Worm (Caenorhabditis elegans) whole organism, L4 larva: ENCODE data around the gene chil-21.
A peak's percentile ranks its signal among the peaks of the same experiment; 100 is the strongest.

Experiments used
- F49E8.2 ChIP-seq: sonication (generic microtip); optimal IDR thresholded peaks from 2 replicates; lab custom pipeline; 2016; ENCODE audit warnings: missing compliant biosample characterization, mild to moderate bottlenecking, missing genetic modification characterization, borderline replicate concordance
- Y105C5A.15 ChIP-seq: fragments of 200-800 bp; sonication (Bioruptor generic); IDR thresholded peaks from 2 replicates; pipeline ENCODE4 v1.3.6; 2022; ENCODE audit warnings: missing genetic modification characterization, missing compliant biosample characterization
- ceh-32 ChIP-seq: sonication (generic microtip); optimal IDR thresholded peaks from 2 replicates; lab custom pipeline; 2016; ENCODE audit warnings: mild to moderate bottlenecking, missing genetic modification characterization, missing compliant biosample characterization; ENCODE audit not compliant: poor library complexity
- dmd-6 ChIP-seq: fragments of 200-800 bp; sonication (Bioruptor generic); IDR thresholded peaks from 2 replicates; pipeline ENCODE4 v1.3.6; 2022; ENCODE audit warnings: missing genetic modification reagents, missing genetic modification characterization, missing compliant biosample characterization
- dpl-1 ChIP-seq: fragments of 150-350 bp; optimal IDR thresholded peaks from 2 replicates; lab custom pipeline; 2014; ENCODE audit warnings: missing biosample characterization, missing genetic modification reagents, missing genetic modification characterization
- hlh-11 ChIP-seq: fragments of 200-800 bp; sonication (Bioruptor generic); optimal IDR thresholded peaks from 2 replicates; lab custom pipeline; 2018; ENCODE audit warnings: mild to moderate bottlenecking, missing genetic modification characterization, missing compliant biosample characterization
- hlh-30 ChIP-seq: sonication (generic microtip); optimal IDR thresholded peaks from 2 replicates; lab custom pipeline; 2017; ENCODE audit warnings: antibody characterized with exemption, mild to moderate bottlenecking, missing genetic modification characterization, missing compliant biosample characterization; ENCODE audit not compliant: insufficient read depth
- lim-7 ChIP-seq: fragments of 200-800 bp; sonication (Bioruptor generic); IDR thresholded peaks from 2 replicates; pipeline ENCODE4 v1.3.6; 2022; ENCODE audit warnings: missing genetic modification characterization, missing compliant biosample characterization
- lin-13 ChIP-seq: fragments of 150-350 bp; optimal IDR thresholded peaks from 2 replicates; lab custom pipeline; 2014; ENCODE audit warnings: missing biosample characterization, missing genetic modification reagents, missing genetic modification characterization
- lin-38 ChIP-seq: fragments of 200-800 bp; sonication (Bioruptor generic); IDR thresholded peaks from 2 replicates; pipeline ENCODE4 v1.3.6; 2022; ENCODE audit warnings: missing genetic modification reagents, missing genetic modification characterization, missing compliant biosample characterization
- lin-39 ChIP-seq: fragments of 150-350 bp; optimal IDR thresholded peaks from 2 replicates; lab custom pipeline; 2014; ENCODE audit warnings: missing biosample characterization, missing genetic modification reagents, missing genetic modification characterization
- madf-5 ChIP-seq, 2 experiments: fragments of 200-800 bp; sonication (Bioruptor generic); IDR thresholded peaks; 2 replicates each; pipeline ENCODE4 v1.3.6; 2022; ENCODE audit warnings: missing compliant biosample characterization in 2 of 2, missing genetic modification characterization in 2 of 2
- mdl-1 ChIP-seq, 2 experiments: fragments of 150-350 bp in 1 of 2; sonication (generic microtip) in 1 of 2; optimal IDR thresholded peaks; 2 replicates each; lab custom pipeline; 2014 to 2017; ENCODE audit warnings: missing biosample characterization in 2 of 2, missing genetic modification characterization in 2 of 2
- mxl-2 ChIP-seq: fragments of 200-800 bp; sonication (Bioruptor generic); conservative IDR thresholded peaks from 2 replicates; pipeline ENCODE4 v1.3.6; 2022; ENCODE audit warnings: missing genetic modification reagents, missing genetic modification characterization, missing compliant biosample characterization
- mxl-3 ChIP-seq: fragments of 200-800 bp; sonication (Bioruptor generic); optimal IDR thresholded peaks from 2 replicates; lab custom pipeline; 2018; ENCODE audit warnings: mild to moderate bottlenecking, missing genetic modification characterization, missing compliant biosample characterization
- nhr-10 ChIP-seq: fragments of 150-350 bp; optimal IDR thresholded peaks from 2 replicates; lab custom pipeline; 2014; ENCODE audit warnings: missing biosample characterization, missing genetic modification characterization
- nhr-28 ChIP-seq: fragments of 150-350 bp; optimal IDR thresholded peaks from 2 replicates; lab custom pipeline; 2014; ENCODE audit warnings: missing biosample characterization, missing genetic modification characterization
- nhr-41 ChIP-seq: fragments of 200-800 bp; sonication (Bioruptor generic); IDR thresholded peaks from 2 replicates; pipeline ENCODE4 v1.3.6; 2022; ENCODE audit warnings: missing genetic modification reagents, missing genetic modification characterization, missing compliant biosample characterization
- nhr-48 ChIP-seq: sonication (generic microtip); optimal IDR thresholded peaks from 2 replicates; lab custom pipeline; 2016; ENCODE audit warnings: mild to moderate bottlenecking, missing genetic modification characterization, missing compliant biosample characterization
- pqm-1 ChIP-seq: sonication (generic microtip); optimal IDR thresholded peaks from 2 replicates; lab custom pipeline; 2017; ENCODE audit warnings: missing biosample characterization, missing genetic modification characterization
- skn-1 ChIP-seq: fragments of 150-350 bp; optimal IDR thresholded peaks from 2 replicates; lab custom pipeline; 2014; ENCODE audit warnings: missing biosample characterization, missing genetic modification characterization
- tra-1 ChIP-seq: fragments of 200-800 bp; sonication (Bioruptor generic); IDR thresholded peaks from 2 replicates; pipeline ENCODE4 v1.3.6; 2022; ENCODE audit warnings: missing genetic modification reagents, missing genetic modification characterization, missing compliant biosample characterization
- unc-62 ChIP-seq, 3 experiments: fragments of 150-350 bp in 1 of 3; sonication (generic microtip); optimal IDR thresholded peaks in 2 of 3; peaks in 1 of 3; 1 replicate in 1 of 3; 2 replicates in 2 of 3; lab custom pipeline; 2014 to 2017; ENCODE audit warnings: missing biosample characterization in 3 of 3, missing genetic modification characterization in 3 of 3, missing genetic modification reagents in 3 of 3, missing genotype in 1 of 3
- ztf-11 ChIP-seq: fragments of 150-350 bp; optimal IDR thresholded peaks from 2 replicates; lab custom pipeline; 2014; ENCODE audit warnings: missing biosample characterization, missing genetic modification characterization

The chil-21 gene

DNA sequence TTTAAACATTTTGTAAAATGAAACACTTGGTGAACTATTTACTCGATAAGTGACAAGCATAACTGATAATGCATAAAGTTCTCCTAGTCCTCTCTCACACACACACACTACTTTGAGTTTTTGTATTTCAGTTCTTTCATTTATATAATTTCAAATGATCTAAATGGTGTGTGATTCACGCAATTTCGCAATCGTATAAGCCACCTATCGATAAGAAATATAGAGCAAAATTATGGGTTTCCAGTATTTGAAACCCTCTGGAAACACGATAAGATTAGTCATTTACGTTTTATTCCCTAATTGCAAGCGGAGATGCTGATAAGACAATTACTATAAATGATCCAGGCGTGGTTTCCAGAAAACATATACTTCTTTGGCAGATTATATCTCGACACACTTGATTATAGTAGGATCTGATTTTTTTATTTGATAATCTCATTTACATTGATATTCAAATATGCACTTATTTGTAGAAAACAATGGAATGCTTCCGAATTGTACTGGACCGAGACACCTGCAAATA is 49.6 kb downstream of the chil-21 start, which contains the start of gene arrd-3:
Gene arrd-3, plus strand, starts transcription at position 473 of the 523 bp plus-strand sequence.
- no peak for TF ChIP-seq nhr-10 (tag; lab: Kevin White, UChicago)
- TF ChIP-seq unc-62 (GFP tag; optimal IDR thresholded peaks at IDR 0.05 in 1 of 2; lab: Kevin White, UChicago), result peak in 1 of 2 experiments; percentile 58
- no peak for TF ChIP-seq unc-62 (tag; optimal IDR thresholded peaks at IDR 0.05; lab: Kevin White, UChicago)
- TF ChIP-seq dmd-6 (GFP tag; lab: Robert Waterston, UW), result peak; percentile 29; the same call in 1 of the 2 replicates
- TF ChIP-seq mxl-2 (GFP tag; lab: Robert Waterston, UW), result no peak
- TF ChIP-seq hlh-11 (tag; lab: Kevin White, UChicago), result peak; percentile 23
- TF ChIP-seq ceh-32 (tag; lab: Kevin White, UChicago), result no peak
- TF ChIP-seq pqm-1 (tag; lab: Kevin White, UChicago), result peak; percentile 75
- TF ChIP-seq madf-5 (GFP tag; IDR thresholded peaks at IDR 0.05; lab: Robert Waterston, UW), result no peak
- peak; percentile 27 for TF ChIP-seq nhr-28 (tag; lab: Kevin White, UChicago)
- TF ChIP-seq Y105C5A.15 (GFP tag; lab: Robert Waterston, UW), result no peak
- TF ChIP-seq ztf-11 (tag; lab: Kevin White, UChicago), result no peak
- TF ChIP-seq mxl-3 (GFP tag; lab: Kevin White, UChicago), result no peak

DNA sequence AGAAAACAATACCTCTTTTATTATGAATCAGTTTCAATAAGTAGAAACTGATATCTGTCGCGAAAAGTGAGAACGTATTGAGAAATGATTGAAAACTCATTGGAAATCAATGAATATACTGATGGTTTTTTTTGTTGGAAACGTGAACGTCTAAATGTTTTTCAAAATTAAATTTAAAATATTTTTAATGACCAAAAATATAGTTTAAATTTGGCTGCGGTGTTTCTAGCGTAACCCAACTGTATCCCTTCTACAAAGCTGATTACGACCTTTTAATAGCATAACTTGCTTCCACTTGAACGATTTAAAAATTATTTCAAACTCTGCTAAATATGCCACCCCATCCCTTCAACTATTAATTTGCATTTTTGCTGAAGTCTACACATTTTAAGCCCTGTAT is 50.3 kb downstream of the chil-21 start, which contains the start of gene M176.9:
Gene M176.9, minus strand, starts transcription at position 101 of the 400 bp plus-strand sequence.
- TF ChIP-seq dmd-6 (GFP tag; lab: Robert Waterston, UW) (no peak), nhr-48 (tag; lab: Kevin White, UChicago) (no peak), lin-38 (GFP tag; lab: Robert Waterston, UW) (no peak), lim-7 (GFP tag; lab: Robert Waterston, UW) (no peak), F49E8.2 (no peak), ztf-11 (tag; lab: Kevin White, UChicago) (no peak), lin-13 (GFP tag; lab: Kevin White, UChicago) (no peak), skn-1 (tag; lab: Kevin White, UChicago) (no peak), hlh-30 (tag; lab: Kevin White, UChicago) (no peak), lin-39 (tag; lab: Kevin White, UChicago) (no peak), mdl-1 (tag; optimal IDR thresholded peaks at IDR 0.05; lab: Kevin White, UChicago) (no peak), dpl-1 (GFP tag; lab: Kevin White, UChicago) (no peak), tra-1 (GFP tag; lab: Robert Waterston, UW) (no peak), nhr-41 (GFP tag; lab: Robert Waterston, UW) (no peak)
